Fruit fly (Drosophila melanogaster) whole organism, embryonic: ENCODE results near the gene CG6766.

Experiments used
- Bdp1 ChIP-seq: fragments of 200-800 bp; sonication (Bioruptor generic); optimal IDR thresholded peaks from 3 replicates; lab custom pipeline; 2016; ENCODE audit warnings: missing biosample characterization, missing genetic modification characterization
- CG10565 ChIP-seq: fragments of 200-800 bp; sonication (Bioruptor generic); optimal IDR thresholded peaks from 3 replicates; lab custom pipeline; 2016; ENCODE audit warnings: missing biosample characterization, mild to moderate bottlenecking, missing genetic modification characterization
- CG10654 ChIP-seq: fragments of 200-800 bp; sonication (Bioruptor generic); optimal IDR thresholded peaks from 2 replicates; lab custom pipeline; 2016; ENCODE audit warnings: missing biosample characterization, missing genetic modification characterization
- CG12104 ChIP-seq: fragments of 200-800 bp; sonication (Bioruptor generic); optimal IDR thresholded peaks from 3 replicates; lab custom pipeline; 2016; ENCODE audit warnings: missing biosample characterization, missing genetic modification characterization
- CG13287 ChIP-seq: fragments of 200-800 bp; sonication (Bioruptor generic); IDR thresholded peaks from 2 replicates; pipeline ENCODE4 v1.3.6; 2022; ENCODE audit warnings: missing biosample characterization, missing genetic modification characterization; ENCODE audit not compliant: partially characterized antibody
- CG13624 ChIP-seq: fragments of 200-800 bp; sonication (Bioruptor generic); optimal IDR thresholded peaks from 2 replicates; lab custom pipeline; 2016; ENCODE audit warnings: missing biosample characterization, missing genetic modification characterization
- CG13894 ChIP-seq: fragments of 200-800 bp; sonication (Bioruptor generic); optimal IDR thresholded peaks from 3 replicates; lab custom pipeline; 2018; ENCODE audit warnings: missing biosample characterization, mild to moderate bottlenecking, missing genetic modification characterization, moderate library complexity
- CG15479 ChIP-seq: fragments of 200-800 bp; sonication (Bioruptor generic); optimal IDR thresholded peaks from 3 replicates; lab custom pipeline; 2019; ENCODE audit warnings: missing biosample characterization, mild to moderate bottlenecking, missing genetic modification characterization, moderate library complexity
- CG15514 ChIP-seq: fragments of 200-800 bp; sonication (Bioruptor generic); optimal IDR thresholded peaks from 3 replicates; lab custom pipeline; 2017; ENCODE audit warnings: missing biosample characterization, missing genetic modification characterization, mild to moderate bottlenecking, moderate library complexity, missing genetic modification reagents
- CG1792 ChIP-seq: fragments of 200-800 bp; sonication (Bioruptor generic); optimal IDR thresholded peaks from 2 replicates; lab custom pipeline; 2016; ENCODE audit warnings: missing biosample characterization, missing genetic modification characterization
- CG34376 ChIP-seq: fragments of 200-800 bp; sonication (Bioruptor generic); optimal IDR thresholded peaks from 2 replicates; lab custom pipeline; 2018; ENCODE audit warnings: missing biosample characterization, mild to moderate bottlenecking, missing genetic modification characterization
- CG4328 ChIP-seq: fragments of 200-800 bp; sonication (Bioruptor generic); optimal IDR thresholded peaks from 3 replicates; lab custom pipeline; 2017; ENCODE audit warnings: missing biosample characterization, missing genetic modification reagents, missing genetic modification characterization
- CG4404 ChIP-seq: fragments of 200-800 bp; sonication (Bioruptor generic); IDR thresholded peaks from 2 replicates; pipeline ENCODE4 v1.3.6; 2022; ENCODE audit warnings: missing biosample characterization, missing genetic modification characterization
- CG4854 ChIP-seq: fragments of 200-800 bp; sonication (Bioruptor generic); optimal IDR thresholded peaks from 2 replicates; lab custom pipeline; 2016; ENCODE audit warnings: missing biosample characterization, missing genetic modification characterization, inconsistent platforms
- CG5953 ChIP-seq: fragments of 200-800 bp; sonication (Bioruptor generic); IDR thresholded peaks from 2 replicates; pipeline ENCODE4 v1.3.6; 2022; ENCODE audit warnings: missing biosample characterization, missing genetic modification characterization
- CG6175 ChIP-seq: fragments of 200-800 bp; sonication (Bioruptor generic); IDR thresholded peaks from 3 replicates; pipeline ENCODE4 v1.3.6; 2022; ENCODE audit warnings: missing biosample characterization, missing genetic modification characterization
- CG7745 ChIP-seq: fragments of 200-800 bp; sonication (Bioruptor generic); optimal IDR thresholded peaks from 2 replicates; lab custom pipeline; 2018; ENCODE audit warnings: missing biosample characterization, mild to moderate bottlenecking, missing genetic modification characterization, moderate library complexity
- D19B ChIP-seq: fragments of 200-800 bp; sonication (Bioruptor generic); optimal IDR thresholded peaks from 2 replicates; lab custom pipeline; 2017; ENCODE audit warnings: missing biosample characterization, mild to moderate bottlenecking, missing genetic modification characterization
- Dp ChIP-seq: fragments of 200-800 bp; sonication (Bioruptor generic); optimal IDR thresholded peaks from 2 replicates; lab custom pipeline; 2018; ENCODE audit warnings: missing biosample characterization, mild to moderate bottlenecking, missing genetic modification characterization, moderate library complexity
- E2f2 ChIP-seq: fragments of 200-800 bp; sonication (Bioruptor generic); IDR thresholded peaks from 2 replicates; pipeline ENCODE4 v1.3.6; 2022; ENCODE audit warnings: missing biosample characterization, missing genetic modification characterization
- HLH4C ChIP-seq: fragments of 200-800 bp; sonication (Bioruptor generic); IDR thresholded peaks from 3 replicates; pipeline ENCODE4 v1.3.6; 2022; ENCODE audit warnings: missing biosample characterization, missing genetic modification characterization; ENCODE audit not compliant: partially characterized antibody
- MBD-R2 ChIP-seq: fragments of 200-800 bp; sonication (Bioruptor generic); IDR thresholded peaks from 2 replicates; pipeline ENCODE4 v1.3.6; 2022; ENCODE audit warnings: missing biosample characterization, missing genetic modification characterization
- Med ChIP-seq: fragments of 200-800 bp; sonication (Bioruptor generic); peaks from one replicate; lab custom pipeline; 2016; ENCODE audit warnings: missing biosample characterization, missing genetic modification characterization, mild to moderate bottlenecking, inconsistent platforms, moderate library complexity
- Nf-YB ChIP-seq: fragments of 200-800 bp; sonication (Bioruptor generic); optimal IDR thresholded peaks from 3 replicates; lab custom pipeline; 2019; ENCODE audit warnings: missing biosample characterization, mild to moderate bottlenecking, missing genetic modification characterization, moderate library complexity
- Side ChIP-seq: fragments of 200-800 bp; sonication (Bioruptor generic); optimal IDR thresholded peaks from 2 replicates; lab custom pipeline; 2016; ENCODE audit warnings: missing biosample characterization, missing genetic modification characterization
- Sox100B ChIP-seq: fragments of 200-800 bp; sonication (Bioruptor generic); optimal IDR thresholded peaks from 3 replicates; lab custom pipeline; 2018; ENCODE audit warnings: missing biosample characterization, mild to moderate bottlenecking, missing genetic modification characterization
- Sox102F ChIP-seq: fragments of 200-800 bp; sonication (Bioruptor generic); optimal IDR thresholded peaks from 2 replicates; lab custom pipeline; 2018; ENCODE audit warnings: missing biosample characterization, mild to moderate bottlenecking, missing genetic modification characterization, moderate library complexity
- Xrp1 ChIP-seq: fragments of 200-800 bp; sonication (Bioruptor generic); IDR thresholded peaks from 2 replicates; pipeline ENCODE4 v1.3.6; 2022; ENCODE audit warnings: missing biosample characterization, missing genetic modification characterization
- ac ChIP-seq: fragments of 200-800 bp; sonication (Bioruptor generic); optimal IDR thresholded peaks from 3 replicates; lab custom pipeline; 2017; ENCODE audit warnings: missing biosample characterization, mild to moderate bottlenecking, missing genetic modification characterization
- aop ChIP-seq: fragments of 200-800 bp; sonication (Bioruptor generic); IDR thresholded peaks from 2 replicates; pipeline ENCODE4 v1.3.6; 2022; ENCODE audit warnings: missing biosample characterization, missing genetic modification characterization
- ara ChIP-seq: fragments of 200-800 bp; sonication (Bioruptor generic); IDR thresholded peaks from 2 replicates; pipeline ENCODE4 v1.3.6; 2022; ENCODE audit warnings: missing biosample characterization, missing genetic modification characterization
- ash1 ChIP-seq: fragments of 200-800 bp; sonication (Bioruptor generic); optimal IDR thresholded peaks from 2 replicates; lab custom pipeline; 2018; ENCODE audit warnings: missing biosample characterization, mild to moderate bottlenecking, missing genetic modification characterization
- gem ChIP-seq: fragments of 200-800 bp; sonication (Bioruptor generic); optimal IDR thresholded peaks from 2 replicates; lab custom pipeline; 2019; ENCODE audit warnings: missing biosample characterization, mild to moderate bottlenecking, missing genetic modification characterization, moderate library complexity
- hbn ChIP-seq: fragments of 200-800 bp; sonication (Bioruptor generic); IDR thresholded peaks from 2 replicates; pipeline ENCODE4 v1.3.6; 2022; ENCODE audit warnings: missing biosample characterization, missing genetic modification characterization; ENCODE audit not compliant: partially characterized antibody
- hth ChIP-seq: fragments of >200 bp; optimal IDR thresholded peaks from 2 replicates; lab custom pipeline; 2017; ENCODE audit warnings: inconsistent platforms
- jing ChIP-seq: fragments of 200-800 bp; sonication (Bioruptor generic); optimal IDR thresholded peaks from 2 replicates; lab custom pipeline; 2018; ENCODE audit warnings: missing biosample characterization, mild to moderate bottlenecking, missing genetic modification characterization
- jumu ChIP-seq: fragments of 200-800 bp; sonication (Bioruptor generic); optimal IDR thresholded peaks from 3 replicates; lab custom pipeline; 2016; ENCODE audit warnings: missing biosample characterization, missing genetic modification characterization
- ken ChIP-seq: fragments of 200-800 bp; sonication (Bioruptor generic); IDR thresholded peaks from 3 replicates; pipeline ENCODE4 v1.3.6; 2022; ENCODE audit warnings: missing biosample characterization, missing genetic modification characterization
- lola ChIP-seq, 3 experiments: fragments of >200 bp in 2 of 3; fragments of 200-800 bp in 1 of 3; sonication (Bioruptor generic) in 1 of 3; optimal IDR thresholded peaks; 2 replicates each; lab custom pipeline; 2017 to 2019; ENCODE audit warnings: missing biosample characterization in 3 of 3, missing genetic modification characterization in 3 of 3, mild to moderate bottlenecking in 1 of 3, moderate library complexity in 1 of 3
- luna ChIP-seq: fragments of 200-800 bp; sonication (Bioruptor generic); optimal IDR thresholded peaks from 2 replicates; lab custom pipeline; 2016; ENCODE audit warnings: missing biosample characterization, missing genetic modification characterization
- nmo ChIP-seq: fragments of 200-800 bp; sonication (Bioruptor generic); optimal IDR thresholded peaks from 2 replicates; lab custom pipeline; 2018; ENCODE audit warnings: missing biosample characterization, mild to moderate bottlenecking, missing genetic modification characterization, moderate library complexity
- pan ChIP-seq, 4 experiments: fragments of >200 bp in 3 of 4; fragments of 200-800 bp in 1 of 4; sonication (Bioruptor generic) in 1 of 4; optimal IDR thresholded peaks in 3 of 4; IDR thresholded peaks in 1 of 4; 2 replicates each; pipeline versions ENCODE4 v1.3.6 to Lab custom; 2017 to 2022; ENCODE audit warnings: missing biosample characterization in 2 of 4, missing genetic modification characterization in 2 of 4, mixed read lengths in 1 of 4
- pita ChIP-seq: fragments of 200-800 bp; sonication (Bioruptor generic); optimal IDR thresholded peaks from 2 replicates; lab custom pipeline; 2017; ENCODE audit warnings: missing biosample characterization, mild to moderate bottlenecking, missing genetic modification characterization
- seq ChIP-seq: fragments of 200-800 bp; sonication (Bioruptor generic); IDR thresholded peaks from 2 replicates; pipeline ENCODE4 v1.3.6; 2022; ENCODE audit warnings: missing biosample characterization, missing genetic modification characterization
- sr ChIP-seq: fragments of 200-800 bp; sonication (Bioruptor generic); IDR thresholded peaks from 3 replicates; pipeline ENCODE4 v1.3.6; 2022; ENCODE audit warnings: missing biosample characterization, missing genetic modification characterization
- stc ChIP-seq: fragments of 200-800 bp; sonication (Bioruptor generic); IDR thresholded peaks from 2 replicates; pipeline ENCODE4 v1.3.6; 2022; ENCODE audit warnings: missing biosample characterization, missing genetic modification characterization
- twi ChIP-seq: fragments of 200-800 bp; optimal IDR thresholded peaks from 2 replicates; lab custom pipeline; 2019; ENCODE audit warnings: missing biosample characterization, mild to moderate bottlenecking, missing genetic modification characterization, moderate library complexity
- zen2 ChIP-seq: fragments of 200-800 bp; sonication (Bioruptor generic); IDR thresholded peaks from 3 replicates; pipeline ENCODE4 v1.3.6; 2022; ENCODE audit warnings: missing biosample characterization, missing genetic modification characterization; ENCODE audit not compliant: partially characterized antibody
- zf30C ChIP-seq: fragments of 200-800 bp; sonication (Bioruptor generic); optimal IDR thresholded peaks from 3 replicates; lab custom pipeline; 2018; ENCODE audit warnings: missing biosample characterization, mild to moderate bottlenecking, missing genetic modification characterization

CG6766 gene

DNA sequence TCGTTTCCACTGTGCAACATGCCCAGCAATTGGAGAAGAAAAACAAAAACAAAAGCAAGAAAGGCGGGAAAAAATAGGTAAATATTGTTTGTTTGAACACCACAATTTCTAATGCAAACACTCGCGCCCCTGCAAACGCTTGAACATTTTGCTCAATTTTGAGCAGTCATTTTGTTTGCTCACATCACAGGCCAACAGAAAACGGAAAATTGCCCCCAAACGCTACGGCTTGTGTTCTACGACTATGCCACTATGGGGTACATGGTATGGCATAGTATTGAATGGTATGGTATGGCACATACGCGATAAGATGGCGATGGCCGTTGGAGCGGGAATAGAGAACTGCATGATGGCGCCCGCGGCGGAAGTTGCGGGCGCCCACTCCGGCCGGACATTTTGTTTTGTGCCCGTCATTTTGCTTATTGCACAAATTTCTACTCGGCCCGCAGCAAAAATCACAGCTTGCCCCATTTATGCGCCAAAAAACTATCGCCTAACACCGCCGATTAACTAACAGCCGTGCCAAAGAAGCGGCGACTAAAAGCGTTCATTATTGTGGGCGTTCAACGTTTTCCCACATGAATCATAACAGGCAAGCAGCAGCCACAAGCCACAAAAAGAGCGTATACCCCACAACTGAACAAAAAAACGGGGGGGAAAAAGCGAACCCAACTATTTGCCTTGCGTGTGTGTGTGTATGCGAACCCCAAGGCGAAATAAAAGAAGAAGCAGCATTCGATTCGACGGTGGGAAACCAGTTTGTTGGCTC is 36.1 kb downstream of the CG6766 start (continued):
- TF ChIP-seq CG13287 (GFP tag; lab: Robert Waterston, UW) (no peak), twi (tag; lab: Kevin White, UChicago) (peak; percentile 26), CG1792 (GFP tag; lab: Kevin White, UChicago) (peak; percentile 15), seq (GFP tag; lab: Robert Waterston, UW) (no peak), Med (peak; percentile 93), MBD-R2 (GFP tag; lab: Robert Waterston, UW) (no peak), D19B (peak; percentile 7), CG4404 (no peak), luna (GFP tag; lab: Kevin White, UChicago) (no peak), zf30C (GFP tag; lab: Kevin White, UChicago) (no peak), CG7745 (peak; percentile 86), CG4854 (GFP tag; lab: Kevin White, UChicago) (peak; percentile 45), CG34376 (peak; percentile 49), stc (GFP tag; lab: Robert Waterston, UW) (no peak), lola (GFP tag; optimal IDR thresholded peaks at IDR 0.05; lab: Kevin White, UChicago) (peak in 1 of 3 experiments; percentile 73), HLH4C (no peak), CG12104 (peak; percentile 62), gem (tag; lab: Kevin White, UChicago) (peak; percentile 77), nmo (GFP tag; lab: Kevin White, UChicago) (no peak), ken (GFP tag; lab: Robert Waterston, UW) (no peak), hth (lab: Kevin White, UChicago) (no peak), zen2 (no peak), ac (peak; percentile 86), Dp (GFP tag; lab: Kevin White, UChicago) (peak; percentile 39), Xrp1 (GFP tag; lab: Robert Waterston, UW) (no peak), jing (GFP tag; lab: Kevin White, UChicago) (no peak), CG15479 (GFP tag; lab: Kevin White, UChicago) (no peak), CG10565 (GFP tag; lab: Kevin White, UChicago) (no peak), aop (GFP tag; lab: Robert Waterston, UW) (no peak), jumu (GFP tag; lab: Kevin White, UChicago) (no peak), Nf-YB (no peak), CG5953 (GFP tag; lab: Robert Waterston, UW) (no peak), Sox102F (peak; percentile 68), CG6175 (GFP tag; lab: Robert Waterston, UW) (no peak), Bdp1 (GFP tag; lab: Kevin White, UChicago) (peak; percentile 47), CG4328 (GFP tag; lab: Kevin White, UChicago) (peak; percentile 79), ash1 (GFP tag; lab: Kevin White, UChicago) (no peak), CG13624 (GFP tag; lab: Kevin White, UChicago) (no peak), Side (GFP tag; lab: Kevin White, UChicago) (peak; percentile 63), hbn (GFP tag; lab: Robert Waterston, UW) (no peak), Sox100B (GFP tag; lab: Kevin White, UChicago) (peak; percentile 72), pita (no peak), sr (no peak), pan (optimal IDR thresholded peaks at IDR 0.05; lab: Kevin White, UChicago) (no peak), pan (GFP tag; optimal IDR thresholded peaks at IDR 0.05 in 1 of 2, IDR thresholded peaks at IDR 0.05 in 1 of 2) (no peak), CG15514 (GFP tag; lab: Kevin White, UChicago) (peak; percentile 29), CG10654 (GFP tag; lab: Kevin White, UChicago) (peak; percentile 32), CG13894 (tag; lab: Kevin White, UChicago) (peak; percentile 87), ara (GFP tag; lab: Robert Waterston, UW) (no peak), E2f2 (no peak)
